Fruit fly (Drosophila melanogaster): ENCODE measurements around the gene Mnt.

dm6 chrX:3748741-3749484 is 77.3 kb downstream of the Mnt start:
- no peak for TF ChIP-seq CG8478 (optimal IDR thresholded peaks at IDR 0.05)
- no peak for TF ChIP-seq CTCF (optimal IDR thresholded peaks at IDR 0.05)
